Fruit fly (Drosophila melanogaster) whole organism, embryonic: ENCODE data around the gene Nepl14.

Experiments
- CG11247 ChIP-seq: fragments of 200-800 bp; sonication (Bioruptor generic); IDR thresholded peaks from 2 replicates; pipeline ENCODE4 v1.3.6; 2022; ENCODE audit warnings: missing biosample characterization, missing genetic modification characterization
- CG11695 ChIP-seq: fragments of 200-800 bp; sonication (Bioruptor generic); IDR thresholded peaks from 3 replicates; pipeline ENCODE4 v1.3.6; 2022; ENCODE audit warnings: missing biosample characterization, missing genetic modification characterization
- CG12155 ChIP-seq: fragments of 200-800 bp; sonication (Bioruptor generic); optimal IDR thresholded peaks from 3 replicates; lab custom pipeline; 2016; ENCODE audit warnings: missing biosample characterization, missing genetic modification characterization
- CG1233 ChIP-seq: fragments of 200-800 bp; sonication (Bioruptor generic); optimal IDR thresholded peaks from 4 replicates; lab custom pipeline; 2018; ENCODE audit warnings: missing biosample characterization, mild to moderate bottlenecking, missing genetic modification characterization
- CG12659 ChIP-seq: fragments of 200-800 bp; sonication (Bioruptor generic); optimal IDR thresholded peaks from 3 replicates; lab custom pipeline; 2017; ENCODE audit warnings: mild to moderate bottlenecking, missing biosample characterization, missing genetic modification reagents, missing genetic modification characterization
- CG13296 ChIP-seq: fragments of 200-800 bp; sonication (Bioruptor generic); optimal IDR thresholded peaks from 3 replicates; lab custom pipeline; 2018; ENCODE audit warnings: missing biosample characterization, mild to moderate bottlenecking, missing genetic modification characterization
- CG13894 ChIP-seq: fragments of 200-800 bp; sonication (Bioruptor generic); optimal IDR thresholded peaks from 3 replicates; lab custom pipeline; 2018; ENCODE audit warnings: missing biosample characterization, mild to moderate bottlenecking, missing genetic modification characterization, moderate library complexity
- CG1529 ChIP-seq: fragments of 200-800 bp; sonication (Bioruptor generic); optimal IDR thresholded peaks from 3 replicates; lab custom pipeline; 2018; ENCODE audit warnings: missing biosample characterization, missing genetic modification characterization
- CG18262 ChIP-seq: fragments of 200-800 bp; optimal IDR thresholded peaks from 3 replicates; lab custom pipeline; 2019; ENCODE audit warnings: missing biosample characterization, mild to moderate bottlenecking, missing genetic modification characterization, moderate library complexity
- CG3065 ChIP-seq: fragments of 200-800 bp; sonication (Bioruptor generic); optimal IDR thresholded peaks from 2 replicates; lab custom pipeline; 2016; ENCODE audit warnings: missing biosample characterization, missing genetic modification characterization
- CG34376 ChIP-seq: fragments of 200-800 bp; sonication (Bioruptor generic); optimal IDR thresholded peaks from 2 replicates; lab custom pipeline; 2018; ENCODE audit warnings: missing biosample characterization, mild to moderate bottlenecking, missing genetic modification characterization
- CG4360 ChIP-seq: fragments of 200-800 bp; sonication (Bioruptor generic); IDR thresholded peaks from 2 replicates; pipeline ENCODE4 v1.3.6; 2022; ENCODE audit warnings: missing biosample characterization, missing genetic modification characterization
- CG6765 ChIP-seq: fragments of 200-800 bp; sonication (Bioruptor generic); optimal IDR thresholded peaks from 3 replicates; lab custom pipeline; 2017; ENCODE audit warnings: missing biosample characterization, mild to moderate bottlenecking, missing genetic modification characterization
- CG7839 ChIP-seq: fragments of 200-800 bp; sonication (Bioruptor generic); optimal IDR thresholded peaks from 3 replicates; lab custom pipeline; 2018; ENCODE audit warnings: missing biosample characterization, mild to moderate bottlenecking, missing genetic modification characterization, moderate library complexity
- CG8388 ChIP-seq: fragments of 200-800 bp; sonication (Bioruptor generic); optimal IDR thresholded peaks from 2 replicates; lab custom pipeline; 2019; ENCODE audit warnings: missing biosample characterization, mild to moderate bottlenecking, missing genetic modification characterization, moderate library complexity
- CkIIα-i1 ChIP-seq: fragments of 200-800 bp; sonication (Bioruptor generic); IDR thresholded peaks from 2 replicates; pipeline ENCODE4 v1.3.6; 2022; ENCODE audit warnings: missing biosample characterization, missing genetic modification characterization
- Drgx ChIP-seq: fragments of 200-800 bp; sonication (Bioruptor generic); IDR thresholded peaks from 2 replicates; pipeline ENCODE4 v1.3.6; 2022; ENCODE audit warnings: missing biosample characterization, missing genetic modification characterization
- Ets65A ChIP-seq: fragments of 200-800 bp; sonication (Bioruptor generic); peaks from one replicate; lab custom pipeline; 2016; ENCODE audit warnings: missing biosample characterization, missing genetic modification characterization
- Fer2 ChIP-seq: fragments of 200-800 bp; sonication (Bioruptor generic); optimal IDR thresholded peaks from 2 replicates; lab custom pipeline; 2018; ENCODE audit warnings: missing biosample characterization, mild to moderate bottlenecking, missing genetic modification characterization, moderate library complexity
- Med ChIP-seq: fragments of 200-800 bp; sonication (Bioruptor generic); peaks from one replicate; lab custom pipeline; 2016; ENCODE audit warnings: missing biosample characterization, missing genetic modification characterization, mild to moderate bottlenecking, inconsistent platforms, moderate library complexity
- Myb ChIP-seq: fragments of 200-800 bp; sonication (Bioruptor generic); optimal IDR thresholded peaks from 2 replicates; lab custom pipeline; 2016; ENCODE audit warnings: missing biosample characterization, missing genetic modification characterization
- Oaz ChIP-seq: fragments of 200-800 bp; sonication (Bioruptor generic); IDR thresholded peaks from 2 replicates; pipeline ENCODE4 v1.3.6; 2022; ENCODE audit warnings: missing biosample characterization, missing genetic modification characterization
- Pdp1 ChIP-seq, 2 experiments: fragments of 200-800 bp; sonication (Bioruptor generic); optimal IDR thresholded peaks; 3 replicates each; lab custom pipeline; 2016; ENCODE audit warnings: missing biosample characterization in 2 of 2, missing genetic modification characterization in 2 of 2, mild to moderate bottlenecking in 1 of 2, moderate library complexity in 1 of 2
- Spps ChIP-seq: fragments of 200-800 bp; sonication (Bioruptor generic); optimal IDR thresholded peaks from 2 replicates; lab custom pipeline; 2018; ENCODE audit warnings: missing biosample characterization, mild to moderate bottlenecking, missing genetic modification characterization
- Vsx1 ChIP-seq: fragments of 200-800 bp; sonication (Bioruptor generic); optimal IDR thresholded peaks from 2 replicates; lab custom pipeline; 2017; ENCODE audit warnings: missing biosample characterization, mild to moderate bottlenecking, missing genetic modification characterization, missing genetic modification reagents
- ato ChIP-seq: fragments of 200-800 bp; sonication (Bioruptor generic); IDR thresholded peaks from 2 replicates; pipeline ENCODE4 v1.3.6; 2022; ENCODE audit warnings: missing biosample characterization, missing genetic modification characterization; ENCODE audit not compliant: partially characterized antibody
- crp ChIP-seq, 2 experiments: fragments of 200-800 bp; sonication (Bioruptor generic); optimal IDR thresholded peaks; 2 replicates in 1 of 2; 3 replicates in 1 of 2; lab custom pipeline; 2017; ENCODE audit warnings: missing biosample characterization in 2 of 2, missing genetic modification characterization in 2 of 2, mild to moderate bottlenecking in 1 of 2, moderate library complexity in 1 of 2
- disco-r ChIP-seq: fragments of 200-800 bp; sonication (Bioruptor generic); optimal IDR thresholded peaks from 2 replicates; lab custom pipeline; 2016; ENCODE audit warnings: missing biosample characterization, missing genetic modification characterization
- her ChIP-seq: fragments of 200-800 bp; sonication (Bioruptor generic); optimal IDR thresholded peaks from 2 replicates; lab custom pipeline; 2016; ENCODE audit warnings: missing biosample characterization, missing genetic modification characterization
- hkb ChIP-seq, 2 experiments: fragments of 200-800 bp in 1 of 2; fragments of >200 bp in 1 of 2; sonication (Bioruptor generic) in 1 of 2; IDR thresholded peaks in 1 of 2; optimal IDR thresholded peaks in 1 of 2; 2 replicates each; pipeline versions ENCODE4 v1.3.6 to Lab custom; 2017 to 2022; ENCODE audit warnings: missing biosample characterization in 1 of 2, missing genetic modification characterization in 1 of 2
- jigr1 ChIP-seq: fragments of 200-800 bp; sonication (Bioruptor generic); IDR thresholded peaks from 3 replicates; pipeline ENCODE4 v1.3.6; 2022; ENCODE audit warnings: missing biosample characterization, missing genetic modification characterization
- jing ChIP-seq: fragments of 200-800 bp; sonication (Bioruptor generic); optimal IDR thresholded peaks from 2 replicates; lab custom pipeline; 2018; ENCODE audit warnings: missing biosample characterization, mild to moderate bottlenecking, missing genetic modification characterization
- kni ChIP-seq: fragments of 200-800 bp; sonication (Bioruptor generic); optimal IDR thresholded peaks from 3 replicates; lab custom pipeline; 2017; ENCODE audit warnings: mild to moderate bottlenecking, missing biosample characterization, missing genetic modification reagents, missing genetic modification characterization
- lmd ChIP-seq: fragments of 200-800 bp; sonication (Bioruptor generic); IDR thresholded peaks from 2 replicates; pipeline ENCODE4 v1.3.6; 2022; ENCODE audit warnings: missing biosample characterization, missing genetic modification characterization
- oc ChIP-seq: fragments of 200-800 bp; sonication (Bioruptor generic); optimal IDR thresholded peaks from 2 replicates; lab custom pipeline; 2018; ENCODE audit warnings: missing biosample characterization, mild to moderate bottlenecking, missing genetic modification characterization, moderate library complexity
- org-1 ChIP-seq: fragments of 200-800 bp; sonication (Bioruptor generic); optimal IDR thresholded peaks from 2 replicates; lab custom pipeline; 2017; ENCODE audit warnings: missing biosample characterization, missing genetic modification characterization
- sens ChIP-seq: fragments of 200-800 bp; sonication (Bioruptor generic); peaks from one replicate; lab custom pipeline; 2016; ENCODE audit warnings: missing biosample characterization, missing genetic modification characterization
- sim ChIP-seq: fragments of 200-800 bp; sonication (Bioruptor generic); IDR thresholded peaks from 2 replicates; pipeline ENCODE4 v1.3.6; 2022; ENCODE audit warnings: missing biosample characterization, missing genetic modification characterization
- sisA ChIP-seq: fragments of 200-800 bp; sonication (Bioruptor generic); IDR thresholded peaks from 2 replicates; pipeline ENCODE4 v1.3.6; 2022; ENCODE audit warnings: missing biosample characterization, missing genetic modification characterization
- slbo ChIP-seq: fragments of 200-800 bp; sonication (Bioruptor generic); IDR thresholded peaks from 2 replicates; pipeline ENCODE4 v1.3.6; 2022; ENCODE audit warnings: missing biosample characterization, missing genetic modification characterization
- sna ChIP-seq: fragments of 200-800 bp; sonication (Bioruptor generic); IDR thresholded peaks from 2 replicates; pipeline ENCODE4 v1.3.6; 2022; ENCODE audit warnings: missing biosample characterization, missing genetic modification characterization; ENCODE audit not compliant: partially characterized antibody
- so ChIP-seq: fragments of 200-800 bp; sonication (Bioruptor generic); IDR thresholded peaks from 3 replicates; pipeline ENCODE4 v1.3.6; 2022; ENCODE audit warnings: missing biosample characterization, missing genetic modification characterization
- sr ChIP-seq: fragments of 200-800 bp; sonication (Bioruptor generic); IDR thresholded peaks from 3 replicates; pipeline ENCODE4 v1.3.6; 2022; ENCODE audit warnings: missing biosample characterization, missing genetic modification characterization
- stc ChIP-seq: fragments of 200-800 bp; sonication (Bioruptor generic); IDR thresholded peaks from 2 replicates; pipeline ENCODE4 v1.3.6; 2022; ENCODE audit warnings: missing biosample characterization, missing genetic modification characterization
- sug ChIP-seq: fragments of 200-800 bp; optimal IDR thresholded peaks from 2 replicates; lab custom pipeline; 2019; ENCODE audit warnings: missing biosample characterization, mild to moderate bottlenecking, missing genetic modification characterization, moderate library complexity
- wdn ChIP-seq: fragments of 200-800 bp; sonication (Bioruptor generic); IDR thresholded peaks from 2 replicates; pipeline ENCODE4 v1.3.6; 2022; ENCODE audit warnings: missing biosample characterization, missing genetic modification characterization
- z ChIP-seq: fragments of 200-800 bp; sonication (Bioruptor generic); IDR thresholded peaks from 3 replicates; pipeline ENCODE4 v1.3.6; 2022; ENCODE audit warnings: missing biosample characterization, missing genetic modification characterization

Nepl14 gene

dm6 chr3R:22766072-22766471 lies 2.6 kb upstream of the Nepl14 start, which contains the start of gene Nepl15:
Gene Nepl15 (minus strand): TSS chr3R:22766172.
- TF ChIP-seq CG7839 (tag; lab: Kevin White, UChicago) (no peak), Ets65A (GFP tag; lab: Kevin White, UChicago) (peak; percentile 23), Myb (GFP tag; lab: Kevin White, UChicago) (no peak)

- TF ChIP-seq sug (tag; lab: Kevin White, UChicago) (peak; percentile 0), CG1529 (no peak), CG34376 (GFP tag; lab: Kevin White, UChicago) (peak; percentile 52)
These were observed 2.5 kb downstream of the Nepl14 start, which contains the start of gene Nepl13 for dm6 chr3R:22760988-22761387. Gene Nepl13 (minus strand): TSS chr3R:22761076.

dm6 chr3R:22757117-22757516 lies 6.4 kb downstream of the Nepl14 start:
- TF ChIP-seq disco-r (GFP tag; lab: Kevin White, UChicago): no peak
- TF ChIP-seq lmd: no peak
- no peak for TF ChIP-seq ato (GFP tag; lab: Robert Waterston, UW)
- no peak for TF ChIP-seq kni (GFP tag; lab: Kevin White, UChicago)
- TF ChIP-seq sens (GFP tag; lab: Kevin White, UChicago): peak; percentile 26
- TF ChIP-seq jing: no peak
- TF ChIP-seq CG11247: no peak
- TF ChIP-seq CG18262 (tag; lab: Kevin White, UChicago): no peak
- TF ChIP-seq CG12155 (GFP tag; lab: Kevin White, UChicago): no peak
- no peak for TF ChIP-seq CG11695 (GFP tag; lab: Robert Waterston, UW)
- no peak for TF ChIP-seq her
- peak; percentile 77 for TF ChIP-seq oc (tag; lab: Kevin White, UChicago)
- TF ChIP-seq org-1 (GFP tag; lab: Kevin White, UChicago): no peak
- no peak for TF ChIP-seq stc (GFP tag; lab: Robert Waterston, UW)
- TF ChIP-seq Vsx1: no peak
- TF ChIP-seq Pdp1 (GFP tag; optimal IDR thresholded peaks at IDR 0.05; lab: Kevin White, UChicago): peak in 1 of 2 experiments; percentile 78
- no peak for TF ChIP-seq CG4360 (GFP tag; lab: Robert Waterston, UW)
- no peak for TF ChIP-seq sna (GFP tag; lab: Robert Waterston, UW)
- no peak for TF ChIP-seq sim (GFP tag; lab: Robert Waterston, UW)

dm6 chr3R:22756289-22756688 lies 7.2 kb downstream of the Nepl14 start:
- TF ChIP-seq CG3065 (GFP tag; lab: Kevin White, UChicago): no peak
- TF ChIP-seq sisA (GFP tag; lab: Robert Waterston, UW): no peak
- TF ChIP-seq Oaz (GFP tag; lab: Robert Waterston, UW): no peak
- peak; percentile 28 for TF ChIP-seq CG6765 (GFP tag; lab: Kevin White, UChicago)
- peak; percentile 25 for TF ChIP-seq CG13296 (GFP tag; lab: Kevin White, UChicago)
- peak; percentile 6 for TF ChIP-seq CG1233 (GFP tag; lab: Kevin White, UChicago)
- no peak for TF ChIP-seq CG12659 (GFP tag; lab: Kevin White, UChicago)
- no peak for TF ChIP-seq CG8388 (GFP tag; lab: Kevin White, UChicago)
- no peak for TF ChIP-seq CkIIα-i1
- no peak for TF ChIP-seq wdn
- peak; percentile 61 for TF ChIP-seq Med
- TF ChIP-seq crp (GFP tag; optimal IDR thresholded peaks at IDR 0.05; lab: Kevin White, UChicago): no peak
- TF ChIP-seq z (GFP tag; lab: Robert Waterston, UW): no peak
- TF ChIP-seq jigr1 (GFP tag; lab: Robert Waterston, UW): no peak
- no peak for TF ChIP-seq Drgx (GFP tag; lab: Robert Waterston, UW)
- 0 out of 3 replicates have a peak, but pooled peaks have one; percentile 14 for TF ChIP-seq sr (GFP tag; lab: Robert Waterston, UW)
- no peak for TF ChIP-seq Spps
- peak; percentile 63; the same call in 1 of the 3 replicates for TF ChIP-seq so
- peak; percentile 50 for TF ChIP-seq sens (GFP tag; lab: Kevin White, UChicago)
- no peak for TF ChIP-seq hkb (optimal IDR thresholded peaks at IDR 0.05; lab: Kevin White, UChicago)
- TF ChIP-seq hkb (GFP tag; IDR thresholded peaks at IDR 0.05; lab: Robert Waterston, UW): peak; percentile 40
- no peak for TF ChIP-seq Fer2
- TF ChIP-seq CG13894 (tag; lab: Kevin White, UChicago): peak; percentile 9
- TF ChIP-seq slbo (GFP tag; lab: Robert Waterston, UW): no peak
